Worm (Caenorhabditis elegans) whole organism, young adult: ENCODE results near the gene vps-52.

ENCODE experiments used
- C06A6.2 ChIP-seq: fragments of 200-800 bp; sonication (Bioruptor generic); conservative IDR thresholded peaks from 2 replicates; pipeline ENCODE4 v1.3.6; 2022; ENCODE audit warnings: missing genetic modification characterization, missing compliant biosample characterization
- F49E8.2 ChIP-seq: sonication (generic microtip); optimal IDR thresholded peaks from 3 replicates; lab custom pipeline; 2017; ENCODE audit warnings: missing genetic modification characterization, mild to moderate bottlenecking, missing compliant biosample characterization, antibody characterized with exemption, moderate library complexity; ENCODE audit not compliant: insufficient read depth
- F55B11.4 ChIP-seq: sonication (generic microtip); optimal IDR thresholded peaks from 2 replicates; lab custom pipeline; 2016; ENCODE audit warnings: missing compliant biosample characterization, missing genetic modification characterization, borderline replicate concordance; ENCODE audit not compliant: insufficient read depth
- Y53F4B.3 ChIP-seq: fragments of 200-800 bp; sonication (Bioruptor generic); IDR thresholded peaks from 2 replicates; pipeline ENCODE4 v1.3.6; 2022; ENCODE audit warnings: missing genetic modification reagents, missing genetic modification characterization, missing compliant biosample characterization
- Y79H2A.3 ChIP-seq: fragments of 200-800 bp; sonication (Bioruptor generic); conservative IDR thresholded peaks from 2 replicates; pipeline ENCODE4 v1.3.6; 2022; ENCODE audit warnings: missing genetic modification reagents, missing genetic modification characterization, missing compliant biosample characterization
- ZK185.1 ChIP-seq: sonication (generic microtip); optimal IDR thresholded peaks from 2 replicates; lab custom pipeline; 2016; ENCODE audit warnings: mild to moderate bottlenecking, missing genetic modification characterization, missing compliant biosample characterization; ENCODE audit not compliant: poor library complexity, severe bottlenecking
- akir-1 ChIP-seq: fragments of 200-800 bp; sonication (Bioruptor generic); optimal IDR thresholded peaks from 2 replicates; lab custom pipeline; 2018; ENCODE audit warnings: mild to moderate bottlenecking, missing genetic modification characterization, moderate library complexity, missing compliant biosample characterization
- aptf-3 ChIP-seq: fragments of 200-800 bp; sonication (Bioruptor generic); IDR thresholded peaks from 2 replicates; pipeline ENCODE4 v1.3.6; 2022; ENCODE audit warnings: missing genetic modification characterization, missing compliant biosample characterization
- cebp-1 ChIP-seq, 2 experiments: fragments of 200-800 bp in 1 of 2; sonication (Bioruptor generic) in 1 of 2; sonication (generic microtip) in 1 of 2; IDR thresholded peaks in 1 of 2; optimal IDR thresholded peaks in 1 of 2; 2 replicates each; pipeline versions ENCODE4 v1.3.6 to Lab custom; 2017 to 2022; ENCODE audit warnings: missing compliant biosample characterization in 2 of 2, missing genetic modification characterization in 2 of 2, mild to moderate bottlenecking in 1 of 2, missing genetic modification reagents in 1 of 2, moderate library complexity in 1 of 2
- ceh-27 ChIP-seq: fragments of 200-800 bp; sonication (Bioruptor generic); optimal IDR thresholded peaks from 2 replicates; lab custom pipeline; 2018; ENCODE audit warnings: mild to moderate bottlenecking, missing genetic modification characterization, moderate library complexity, missing compliant biosample characterization
- ceh-79 ChIP-seq: sonication (generic microtip); optimal IDR thresholded peaks from 2 replicates; lab custom pipeline; 2017; ENCODE audit warnings: mild to moderate bottlenecking, missing genetic modification characterization, missing compliant biosample characterization
- die-1 ChIP-seq: sonication (generic microtip); optimal IDR thresholded peaks from 2 replicates; lab custom pipeline; 2016; ENCODE audit warnings: missing genotype, mild to moderate bottlenecking, missing genetic modification characterization, missing compliant biosample characterization
- dox-1 ChIP-seq: fragments of 200-800 bp; sonication (Bioruptor generic); IDR thresholded peaks from 2 replicates; pipeline ENCODE4 v1.3.6; 2022; ENCODE audit warnings: missing genetic modification reagents, missing genetic modification characterization, missing compliant biosample characterization
- ekl-4 ChIP-seq: fragments of 200-800 bp; sonication (Bioruptor generic); IDR thresholded peaks from 2 replicates; pipeline ENCODE4 v1.3.6; 2022; ENCODE audit warnings: missing genetic modification reagents, missing genetic modification characterization, missing compliant biosample characterization
- fkh-3 ChIP-seq: sonication (generic microtip); optimal IDR thresholded peaks from 2 replicates; lab custom pipeline; 2016; ENCODE audit warnings: mild to moderate bottlenecking, missing genetic modification characterization, missing compliant biosample characterization
- hmg-20 ChIP-seq: fragments of 200-800 bp; sonication (Bioruptor generic); IDR thresholded peaks from 2 replicates; pipeline ENCODE4 v1.3.6; 2022; ENCODE audit warnings: missing genetic modification reagents, missing genetic modification characterization, missing compliant biosample characterization
- hrde-1 ChIP-seq: sonication (generic microtip); optimal IDR thresholded peaks from 2 replicates; lab custom pipeline; 2016; ENCODE audit warnings: missing genetic modification characterization, mild to moderate bottlenecking, missing compliant biosample characterization, moderate library complexity, missing genotype, missing genetic modification reagents, borderline replicate concordance
- lin-40 ChIP-seq: sonication (generic microtip); optimal IDR thresholded peaks from 2 replicates; lab custom pipeline; 2016; ENCODE audit warnings: missing genetic modification characterization, mild to moderate bottlenecking, missing compliant biosample characterization, missing genotype, missing genetic modification reagents
- lin-54 ChIP-seq: fragments of 200-800 bp; sonication (Bioruptor generic); optimal IDR thresholded peaks from 2 replicates; lab custom pipeline; 2018; ENCODE audit warnings: mild to moderate bottlenecking, missing genetic modification characterization, missing compliant biosample characterization
- lsl-1 ChIP-seq: fragments of 200-800 bp; sonication (Bioruptor generic); optimal IDR thresholded peaks from 2 replicates; lab custom pipeline; 2018; ENCODE audit warnings: mild to moderate bottlenecking, missing genetic modification characterization, moderate library complexity, missing compliant biosample characterization
- lsy-27 ChIP-seq: sonication (generic microtip); optimal IDR thresholded peaks from 2 replicates; lab custom pipeline; 2017; ENCODE audit warnings: missing genetic modification characterization, mild to moderate bottlenecking, missing compliant biosample characterization, antibody characterized with exemption, missing genotype, borderline replicate concordance; ENCODE audit not compliant: insufficient read depth
- nhr-90 ChIP-seq: sonication (generic microtip); optimal IDR thresholded peaks from 2 replicates; lab custom pipeline; 2016; ENCODE audit warnings: missing genotype, mild to moderate bottlenecking, missing genetic modification characterization, missing compliant biosample characterization
- rpc-1 ChIP-seq, 2 experiments: fragments of 150-350 bp in 1 of 2; sonication (generic microtip) in 1 of 2; optimal IDR thresholded peaks; 2 replicates each; lab custom pipeline; 2014 to 2018; ENCODE audit warnings: missing biosample characterization in 1 of 2, missing genetic modification characterization in 1 of 2, missing genetic modification reagents in 1 of 2, missing genotype in 1 of 2
- snpc-3.4 ChIP-seq: sonication (generic microtip); optimal IDR thresholded peaks from 2 replicates; lab custom pipeline; 2017; ENCODE audit warnings: missing genetic modification characterization, mild to moderate bottlenecking, missing compliant biosample characterization, antibody characterized with exemption, moderate library complexity, missing genotype, missing genetic modification reagents
- sptf-2 ChIP-seq: fragments of 200-800 bp; sonication (Bioruptor generic); optimal IDR thresholded peaks from 2 replicates; lab custom pipeline; 2018; ENCODE audit warnings: mild to moderate bottlenecking, missing genetic modification characterization, missing compliant biosample characterization
- unc-130 ChIP-seq: sonication (generic microtip); optimal IDR thresholded peaks from 2 replicates; lab custom pipeline; 2016; ENCODE audit warnings: missing genetic modification reagents, missing genetic modification characterization, missing compliant biosample characterization
- zfh-2 ChIP-seq: fragments of 200-800 bp; sonication (Bioruptor generic); conservative IDR thresholded peaks from 2 replicates; pipeline ENCODE4 v1.3.6; 2022; ENCODE audit warnings: missing genetic modification reagents, missing genetic modification characterization, missing compliant biosample characterization
- zim-3 ChIP-seq: sonication (generic microtip); optimal IDR thresholded peaks from 2 replicates; lab custom pipeline; 2017; ENCODE audit warnings: mild to moderate bottlenecking, missing genetic modification characterization, moderate library complexity, missing compliant biosample characterization
- ztf-3 ChIP-seq: fragments of 200-800 bp; sonication (Bioruptor generic); optimal IDR thresholded peaks from 2 replicates; lab custom pipeline; 2018; ENCODE audit warnings: mild to moderate bottlenecking, missing genetic modification characterization, missing compliant biosample characterization

The vps-52 gene

ce11 chrX:7569685-7570518 is 4.8 kb downstream of the vps-52 start, which contains the start of gene apy-1 (continued):
- TF ChIP-seq sptf-2 (GFP tag; lab: Kevin White, UChicago) (no peak), ceh-27 (GFP tag; lab: Kevin White, UChicago) (no peak), hmg-20 (GFP tag; lab: Robert Waterston, UW) (no peak), ceh-79 (tag; lab: Kevin White, UChicago) (no peak), ekl-4 (GFP tag; lab: Robert Waterston, UW) (no peak), Y53F4B.3 (GFP tag; lab: Robert Waterston, UW) (no peak), unc-130 (GFP tag; lab: Kevin White, UChicago) (peak; percentile 14), zim-3 (tag; lab: Kevin White, UChicago) (no peak), lin-40 (peak; percentile 11), lsl-1 (GFP tag; lab: Kevin White, UChicago) (no peak), F55B11.4 (tag; lab: Kevin White, UChicago) (no peak), fkh-3 (tag; lab: Kevin White, UChicago) (no peak), lsy-27 (tag; lab: Kevin White, UChicago) (no peak), C06A6.2 (GFP tag; lab: Robert Waterston, UW) (no peak), Y79H2A.3 (GFP tag; lab: Robert Waterston, UW) (no peak), F49E8.2 (no peak), lin-54 (GFP tag; lab: Kevin White, UChicago) (no peak), dox-1 (no peak), die-1 (no peak), ZK185.1 (tag; lab: Kevin White, UChicago) (peak; percentile 30), ztf-3 (GFP tag; lab: Kevin White, UChicago) (no peak)

- no peak for TF ChIP-seq nhr-90 (tag; lab: Kevin White, UChicago)
- TF ChIP-seq zfh-2 = no peak
- no peak for TF ChIP-seq lin-54 (GFP tag; lab: Kevin White, UChicago)
- TF ChIP-seq snpc-3.4 = no peak
Observed at ce11 chrX:7572057-7572456, 6.9 kb downstream of the vps-52 start, which contains the start of gene pcyt-1. pcyt-1 (plus strand) TSS chrX:7572357.

ce11 chrX:7573172-7573571 is 8.0 kb downstream of the vps-52 start:
- no peak for TF ChIP-seq cebp-1 (GFP tag; IDR thresholded peaks at IDR 0.05; lab: Robert Waterston, UW)
- TF ChIP-seq cebp-1 (tag; optimal IDR thresholded peaks at IDR 0.05; lab: Kevin White, UChicago) = peak; percentile 75
- no peak for TF ChIP-seq aptf-3

DNA sequence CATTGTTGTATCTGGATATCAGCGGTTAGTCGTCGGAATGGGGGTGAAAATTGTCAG is 8.3 kb downstream of the vps-52 start, which contains the start of the genes unc-98 and F08C6.18:
unc-98 (minus strand) TSS at position 48 of the 57 bp plus-strand sequence.
F08C6.18 (minus strand) TSS at position 57 of the 57 bp plus-strand sequence.
- TF ChIP-seq rpc-1 (optimal IDR thresholded peaks at IDR 0.05; lab: Kevin White, UChicago) (no peak), rpc-1 (tag; optimal IDR thresholded peaks at IDR 0.05; lab: Kevin White, UChicago) (no peak), hmg-20 (GFP tag; lab: Robert Waterston, UW) (no peak)

ce11 chrX:7573629-7574028 is 8.5 kb downstream of the vps-52 start:
- peak; percentile 49; the same call in 1 of the 2 replicates for TF ChIP-seq zfh-2
- TF ChIP-seq akir-1 (GFP tag; lab: Kevin White, UChicago) = no peak
- TF ChIP-seq hrde-1 = no peak
- TF ChIP-seq, all 124 proteins: peak for 1
